Fruit fly (Drosophila melanogaster): Measurements from ENCODE around the gene CG6026.

CG6026 gene

dm6 chr3R:18983614-18984185 lies 49.6 kb upstream of the CG6026 start, which contains the start of the genes snRNP-U1-C and gukh (continued):
- peak; percentile 84 for TF ChIP-seq Hmr (GFP tag; optimal IDR thresholded peaks at IDR 0.05)
- TF ChIP-seq crc (GFP tag; optimal IDR thresholded peaks at IDR 0.05), result no peak
- TF ChIP-seq B-H2 (GFP tag; optimal IDR thresholded peaks at IDR 0.05), result peak; percentile 87
- TF ChIP-seq grau (tag; optimal IDR thresholded peaks at IDR 0.05), result peak; percentile 85
- TF ChIP-seq CG14050 (GFP tag; IDR thresholded peaks at IDR 0.05), result peak; percentile 70
- peak; percentile 54 for TF ChIP-seq schlank (tag; optimal IDR thresholded peaks at IDR 0.05)
- TF ChIP-seq Hsf (GFP tag; optimal IDR thresholded peaks at IDR 0.05), result peak; percentile 68
- TF ChIP-seq CG31365 (tag; optimal IDR thresholded peaks at IDR 0.05), result peak; percentile 18
- peak; percentile 66 for TF ChIP-seq Bgb (GFP tag; IDR thresholded peaks at IDR 0.05; ENCODE audit: partially characterized antibody)
- peak; percentile 99 for TF ChIP-seq CG9797 (GFP tag; optimal IDR thresholded peaks at IDR 0.05)
- TF ChIP-seq slou (GFP tag; optimal IDR thresholded peaks at IDR 0.05), result peak; percentile 9
- peak; percentile 25 for TF ChIP-seq Side (GFP tag; optimal IDR thresholded peaks at IDR 0.05)
- no peak for TF ChIP-seq emc (GFP tag; optimal IDR thresholded peaks at IDR 0.05)
- peak; percentile 74 for TF ChIP-seq abd-A (tag; optimal IDR thresholded peaks at IDR 0.05)
- no peak for TF ChIP-seq da (GFP tag; optimal IDR thresholded peaks at IDR 0.05)
- peak; percentile 38 for TF ChIP-seq CG33557 (GFP tag; optimal IDR thresholded peaks at IDR 0.05)
- peak; percentile 78 for TF ChIP-seq CG18262 (tag; optimal IDR thresholded peaks at IDR 0.05)
- no peak for TF ChIP-seq ftz-f1 (GFP tag; optimal IDR thresholded peaks at IDR 0.05)
- no peak for TF ChIP-seq Dad (GFP tag; optimal IDR thresholded peaks at IDR 0.05)
- TF ChIP-seq dan (GFP tag; IDR thresholded peaks at IDR 0.05), result no peak
- peak; percentile 28 for TF ChIP-seq CG17912 (GFP tag; optimal IDR thresholded peaks at IDR 0.05)
- TF ChIP-seq CG17359 (tag; optimal IDR thresholded peaks at IDR 0.05), result peak; percentile 80
- TF ChIP-seq ATbp (GFP tag; optimal IDR thresholded peaks at IDR 0.05), result peak; percentile 39
- TF ChIP-seq CG5180 (GFP tag; optimal IDR thresholded peaks at IDR 0.05), result peak; percentile 23
- TF ChIP-seq Myb (GFP tag; optimal IDR thresholded peaks at IDR 0.05), result peak; percentile 70
- TF ChIP-seq oc (tag; optimal IDR thresholded peaks at IDR 0.05), result peak; percentile 75
- peak; percentile 72 for TF ChIP-seq dmrt11E (tag; optimal IDR thresholded peaks at IDR 0.05)
- peak; percentile 73 for TF ChIP-seq tup (GFP tag; optimal IDR thresholded peaks at IDR 0.05)
- peak; percentile 95 for TF ChIP-seq CG34422 (GFP tag; IDR thresholded peaks at IDR 0.05)
- peak; percentile 80 for TF ChIP-seq ken (GFP tag; IDR thresholded peaks at IDR 0.05)
- no peak for TF ChIP-seq bigmax (GFP tag; optimal IDR thresholded peaks at IDR 0.05)
- TF ChIP-seq ac (GFP tag; optimal IDR thresholded peaks at IDR 0.05), result no peak
- peak; percentile 86 for TF ChIP-seq CG15269 (tag; optimal IDR thresholded peaks at IDR 0.05)
- TF ChIP-seq CG8478 (optimal IDR thresholded peaks at IDR 0.05), result no peak
- peak; percentile 75 for TF ChIP-seq CG18011 (GFP tag; optimal IDR thresholded peaks at IDR 0.05)
- peak; percentile 57; the same call in 2 of the 3 replicates for TF ChIP-seq Opbp (GFP tag; IDR thresholded peaks at IDR 0.05; ENCODE audit: partially characterized antibody)
- no peak for TF ChIP-seq zf30C (GFP tag; optimal IDR thresholded peaks at IDR 0.05)
- peak; percentile 80 for TF ChIP-seq sug (tag; optimal IDR thresholded peaks at IDR 0.05)
- TF ChIP-seq HHEX (GFP tag; optimal IDR thresholded peaks at IDR 0.05), result peak; percentile 25
- peak; percentile 53 for TF ChIP-seq CG9437 (GFP tag; optimal IDR thresholded peaks at IDR 0.05)
- peak; percentile 71 for TF ChIP-seq CG10543 (GFP tag; optimal IDR thresholded peaks at IDR 0.05)
- peak; percentile 85 for TF ChIP-seq CG5953 (GFP tag; IDR thresholded peaks at IDR 0.05)
- TF ChIP-seq CG17385 (GFP tag; optimal IDR thresholded peaks at IDR 0.05), result peak; percentile 67
- peak; percentile 97 for TF ChIP-seq gfzf (GFP tag; optimal IDR thresholded peaks at IDR 0.05)
- TF ChIP-seq ERR (GFP tag; optimal IDR thresholded peaks at IDR 0.05), result no peak
- TF ChIP-seq pum (GFP tag; optimal IDR thresholded peaks at IDR 0.05), result no peak
- peak; percentile 88 for TF ChIP-seq CG4617 (GFP tag; optimal IDR thresholded peaks at IDR 0.05; ENCODE audit: borderline replicate concordance)
- peak; percentile 51 for TF ChIP-seq zfh2 (GFP tag; optimal IDR thresholded peaks at IDR 0.05)
- peak; percentile 20 for TF ChIP-seq Antp (GFP tag; optimal IDR thresholded peaks at IDR 0.05)
- TF ChIP-seq cato (GFP tag; optimal IDR thresholded peaks at IDR 0.05; ENCODE audit: borderline replicate concordance), result peak; percentile 20
